Worm (Caenorhabditis elegans): ENCODE data around the gene F26F12.4.

DNA sequence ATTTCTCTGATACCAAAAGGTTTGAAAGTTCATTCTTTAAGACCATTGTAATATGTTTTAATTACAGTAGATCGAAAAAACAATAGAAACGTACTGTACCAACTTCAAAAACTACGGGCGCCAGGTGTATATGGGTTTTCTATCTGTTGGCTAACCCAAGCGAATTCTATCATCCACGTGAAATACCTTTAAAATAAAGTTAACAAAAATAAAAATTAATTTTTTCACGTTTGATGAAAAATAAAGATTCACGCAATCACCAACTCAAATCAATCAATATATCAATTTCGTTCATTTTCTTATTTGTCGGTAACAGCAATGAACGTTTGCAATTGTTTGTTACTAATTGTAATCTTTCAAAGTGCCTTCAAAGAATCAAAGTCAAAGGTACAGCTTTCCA, 38.0 kb upstream of the F26F12.4 start, which contains the start of gene C04E6.4:
- TF ChIP-seq pha-2 (tag; optimal IDR thresholded peaks at IDR 0.05) (no peak), nhr-11 (tag; optimal IDR thresholded peaks at IDR 0.05) (no peak), tbx-2 (tag; optimal IDR thresholded peaks at IDR 0.05) (no peak), F13H6.1 (tag; optimal IDR thresholded peaks at IDR 0.05) (no peak), ztf-16 (tag; optimal IDR thresholded peaks at IDR 0.05) (no peak), pqm-1 (tag; optimal IDR thresholded peaks at IDR 0.05) (no peak), fkh-10 (GFP tag; optimal IDR thresholded peaks at IDR 0.05) (no peak), T23F11.4 (GFP tag; optimal IDR thresholded peaks at IDR 0.05) (no peak), ceh-19 (GFP tag; optimal IDR thresholded peaks at IDR 0.05) (no peak), hlh-8 (tag; optimal IDR thresholded peaks at IDR 0.05) (no peak), pag-3 (tag; optimal IDR thresholded peaks at IDR 0.05; ENCODE audit: borderline replicate concordance) (no peak)

Measured in whole organism, late embryonic.